Worm (Caenorhabditis elegans) whole organism, L1 larva: ENCODE results near the gene npl-4.2.

ENCODE experiments used
- C04F5.9 ChIP-seq: sonication (generic microtip); optimal IDR thresholded peaks from 2 replicates; lab custom pipeline; 2016; ENCODE audit warnings: missing genetic modification characterization, missing compliant biosample characterization
- C16A3.4 ChIP-seq: fragments of 150-350 bp; optimal IDR thresholded peaks from 2 replicates; lab custom pipeline; 2014; ENCODE audit warnings: missing biosample characterization, missing genetic modification characterization
- C34B4.2 ChIP-seq: sonication (generic microtip); optimal IDR thresholded peaks from 2 replicates; lab custom pipeline; 2017; ENCODE audit warnings: mild to moderate bottlenecking, missing genetic modification characterization, missing compliant biosample characterization
- Y116A8C.19 ChIP-seq: sonication (generic microtip); optimal IDR thresholded peaks from 2 replicates; lab custom pipeline; 2016; ENCODE audit warnings: missing compliant biosample characterization, missing genetic modification characterization, borderline replicate concordance
- aha-1 ChIP-seq: fragments of 150-350 bp; optimal IDR thresholded peaks from 2 replicates; lab custom pipeline; 2014; ENCODE audit warnings: missing biosample characterization, missing genetic modification characterization
- aly-2 ChIP-seq: fragments of 150-350 bp; optimal IDR thresholded peaks from 2 replicates; lab custom pipeline; 2014; ENCODE audit warnings: missing biosample characterization, missing genetic modification characterization
- ceh-90 ChIP-seq: sonication (generic microtip); optimal IDR thresholded peaks from 2 replicates; lab custom pipeline; 2016; ENCODE audit warnings: missing genetic modification characterization, missing compliant biosample characterization
- ces-1 ChIP-seq: fragments of 150-350 bp; optimal IDR thresholded peaks from 2 replicates; lab custom pipeline; 2014; ENCODE audit warnings: missing biosample characterization, missing genetic modification reagents, missing genetic modification characterization
- dsc-1 ChIP-seq: sonication (generic microtip); optimal IDR thresholded peaks from 2 replicates; lab custom pipeline; 2016; ENCODE audit warnings: mild to moderate bottlenecking, missing genetic modification characterization, missing compliant biosample characterization
- efl-1 ChIP-seq, 4 experiments: fragments of 150-350 bp; optimal IDR thresholded peaks in 3 of 4; peaks in 1 of 4; 1 replicate in 1 of 4; 2 replicates in 3 of 4; lab custom pipeline; 2014; ENCODE audit warnings: missing biosample characterization in 2 of 4, missing genetic modification characterization in 2 of 4, missing genetic modification reagents in 2 of 4
- efl-3 ChIP-seq: fragments of 200-800 bp; sonication (Bioruptor generic); optimal IDR thresholded peaks from 2 replicates; lab custom pipeline; 2018; ENCODE audit warnings: mild to moderate bottlenecking, missing genetic modification characterization, missing compliant biosample characterization
- egl-27 ChIP-seq, 2 experiments: fragments of 150-350 bp in 1 of 2; sonication (generic microtip); optimal IDR thresholded peaks; 3 replicates each; lab custom pipeline; 2017 to 2018; ENCODE audit warnings: missing biosample characterization in 2 of 2, missing genetic modification characterization in 2 of 2, missing genetic modification reagents in 2 of 2
- elt-3 ChIP-seq, 6 experiments: fragments of 150-350 bp in 1 of 6; sonication (generic microtip); optimal IDR thresholded peaks; 2 replicates each; lab custom pipeline; 2017 to 2018; ENCODE audit warnings: missing biosample characterization in 6 of 6, missing genetic modification characterization in 6 of 6, inconsistent platforms in 1 of 6
- ets-5 ChIP-seq: fragments of 200-800 bp; sonication (Bioruptor generic); IDR thresholded peaks from 2 replicates; pipeline ENCODE4 v1.3.6; 2022; ENCODE audit warnings: missing genetic modification characterization, missing compliant biosample characterization
- fkh-4 ChIP-seq: sonication (generic microtip); optimal IDR thresholded peaks from 2 replicates; lab custom pipeline; 2016; ENCODE audit warnings: missing compliant biosample characterization, missing genetic modification characterization, borderline replicate concordance
- fkh-8 ChIP-seq: sonication (generic microtip); optimal IDR thresholded peaks from 2 replicates; lab custom pipeline; 2016; ENCODE audit warnings: mild to moderate bottlenecking, missing genetic modification characterization, missing compliant biosample characterization
- hlh-4 ChIP-seq: sonication (generic microtip); optimal IDR thresholded peaks from 2 replicates; lab custom pipeline; 2016; ENCODE audit warnings: mild to moderate bottlenecking, missing genetic modification characterization, missing compliant biosample characterization
- irx-1 ChIP-seq: sonication (generic microtip); optimal IDR thresholded peaks from 2 replicates; lab custom pipeline; 2016; ENCODE audit warnings: missing genetic modification characterization, missing compliant biosample characterization
- isw-1 ChIP-seq: fragments of 200-800 bp; sonication (Bioruptor generic); IDR thresholded peaks from 2 replicates; pipeline ENCODE4 v1.3.6; 2022; ENCODE audit warnings: missing genetic modification characterization, missing compliant biosample characterization
- lin-35 ChIP-seq, 2 experiments: fragments of 150-350 bp; optimal IDR thresholded peaks; 2 replicates each; lab custom pipeline; 2014; ENCODE audit warnings: missing biosample characterization in 2 of 2, missing genetic modification characterization in 2 of 2, missing genetic modification reagents in 2 of 2
- lin-39 ChIP-seq: fragments of 150-350 bp; optimal IDR thresholded peaks from 2 replicates; lab custom pipeline; 2014; ENCODE audit warnings: missing biosample characterization, missing genetic modification reagents, missing genetic modification characterization
- mef-2 ChIP-seq: fragments of 150-350 bp; optimal IDR thresholded peaks from 2 replicates; lab custom pipeline; 2014; ENCODE audit warnings: missing biosample characterization, missing genetic modification characterization
- mep-1 ChIP-seq: fragments of 150-350 bp; optimal IDR thresholded peaks from 2 replicates; lab custom pipeline; 2014; ENCODE audit warnings: missing biosample characterization, missing genetic modification characterization
- nhr-11 ChIP-seq: fragments of 150-350 bp; optimal IDR thresholded peaks from 2 replicates; lab custom pipeline; 2014; ENCODE audit warnings: missing biosample characterization, missing genetic modification characterization
- nhr-19 ChIP-seq: fragments of 200-800 bp; sonication (Bioruptor generic); conservative IDR thresholded peaks from 2 replicates; pipeline ENCODE4 v1.3.6; 2022; ENCODE audit warnings: missing genetic modification characterization, missing compliant biosample characterization
- nhr-71 ChIP-seq: sonication (generic microtip); optimal IDR thresholded peaks from 2 replicates; lab custom pipeline; 2016; ENCODE audit warnings: mild to moderate bottlenecking, missing genetic modification characterization, moderate library complexity, missing compliant biosample characterization
- nhr-77 ChIP-seq: fragments of 150-350 bp; optimal IDR thresholded peaks from 2 replicates; lab custom pipeline; 2014; ENCODE audit warnings: missing biosample characterization, missing genetic modification characterization
- nhr-84 ChIP-seq: sonication (generic microtip); optimal IDR thresholded peaks from 2 replicates; lab custom pipeline; 2017; ENCODE audit warnings: missing biosample characterization, missing genetic modification characterization
- nhr-85 ChIP-seq: sonication (generic microtip); peaks from one replicate; lab custom pipeline; 2016; ENCODE audit warnings: missing genetic modification characterization, inconsistent platforms, missing compliant biosample characterization
- pag-3 ChIP-seq: sonication (generic microtip); optimal IDR thresholded peaks from 2 replicates; lab custom pipeline; 2017; ENCODE audit warnings: missing genetic modification characterization, mild to moderate bottlenecking, missing compliant biosample characterization, antibody characterized with exemption, borderline replicate concordance; ENCODE audit not compliant: insufficient read depth
- pax-3 ChIP-seq: fragments of 200-800 bp; sonication (Bioruptor generic); optimal IDR thresholded peaks from 2 replicates; lab custom pipeline; 2018; ENCODE audit warnings: mild to moderate bottlenecking, missing genetic modification characterization, moderate library complexity, missing compliant biosample characterization
- rnt-1 ChIP-seq: sonication (generic microtip); optimal IDR thresholded peaks from 2 replicates; lab custom pipeline; 2016; ENCODE audit warnings: mild to moderate bottlenecking, missing genetic modification characterization, moderate library complexity, missing compliant biosample characterization
- skn-1 ChIP-seq: fragments of 150-350 bp; optimal IDR thresholded peaks from 2 replicates; lab custom pipeline; 2014; ENCODE audit warnings: missing biosample characterization, missing genetic modification characterization
- snpc-4 ChIP-seq: fragments of 150-350 bp; optimal IDR thresholded peaks from 2 replicates; lab custom pipeline; 2014; ENCODE audit warnings: missing biosample characterization, missing genetic modification characterization
- snu-23 ChIP-seq: sonication (generic microtip); optimal IDR thresholded peaks from 2 replicates; lab custom pipeline; 2016; ENCODE audit warnings: missing genetic modification characterization, missing compliant biosample characterization
- swsn-7 ChIP-seq: sonication (generic microtip); optimal IDR thresholded peaks from 2 replicates; lab custom pipeline; 2016; ENCODE audit warnings: missing genetic modification characterization, missing compliant biosample characterization
- tbx-2 ChIP-seq: sonication (generic microtip); optimal IDR thresholded peaks from 2 replicates; lab custom pipeline; 2016; ENCODE audit warnings: missing genetic modification characterization, missing compliant biosample characterization
- unc-130 ChIP-seq: fragments of 150-350 bp; optimal IDR thresholded peaks from 2 replicates; lab custom pipeline; 2017; ENCODE audit warnings: missing biosample characterization, missing genetic modification characterization, inconsistent platforms
- unc-30 ChIP-seq: sonication (generic microtip); optimal IDR thresholded peaks from 2 replicates; lab custom pipeline; 2017; ENCODE audit warnings: missing biosample characterization, missing genetic modification characterization

Gene npl-4.2

ce11 chrII:5663180-5663791, 40.6 kb downstream of the npl-4.2 start (continued):
- TF ChIP-seq mef-2 (peak; percentile 48), swsn-7 (tag; lab: Kevin White, UChicago) (no peak), ets-5 (no peak), C04F5.9 (tag; lab: Kevin White, UChicago) (no peak), lin-35 (GFP tag; optimal IDR thresholded peaks at IDR 0.05; lab: Kevin White, UChicago) (peak in 1 of 2 experiments; percentile 6), elt-3 (tag; optimal IDR thresholded peaks at IDR 0.05; lab: Kevin White, UChicago) (peak in 1 of 6 experiments; percentile 31), pag-3 (tag; lab: Kevin White, UChicago) (no peak), nhr-71 (tag; lab: Kevin White, UChicago) (peak; percentile 43), ceh-90 (tag; lab: Kevin White, UChicago) (no peak), nhr-85 (tag; lab: Kevin White, UChicago) (no peak), unc-130 (no peak), C16A3.4 (no peak)
- TF ChIP-seq, all 84 proteins: peak for 11

DNA sequence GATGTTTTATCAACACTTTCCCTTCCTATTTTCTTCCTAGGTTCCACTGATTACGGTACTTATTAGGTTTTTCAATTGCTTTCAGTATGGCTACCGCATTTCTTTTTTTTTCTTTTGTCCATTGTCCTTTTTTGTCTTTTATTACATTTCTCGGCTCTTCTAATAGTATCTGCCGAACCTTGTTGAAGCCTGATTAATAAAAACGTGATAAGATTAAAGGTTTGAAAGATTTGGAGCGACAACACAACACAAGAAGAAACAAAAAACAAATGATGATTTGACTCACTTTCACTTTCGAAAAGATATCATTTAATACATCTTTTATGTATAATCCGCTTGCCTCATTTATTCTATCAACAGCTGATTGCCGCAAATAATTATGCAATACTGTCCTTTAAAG, 42.3 kb downstream of the npl-4.2 start, which contains the start of gene C25H3.15:
C25H3.15 (plus strand) TSS at position 301 of the 400 bp plus-strand sequence.
- TF ChIP-seq nhr-84 (tag; lab: Kevin White, UChicago) = no peak
- TF ChIP-seq hlh-4 (tag; lab: Kevin White, UChicago) = no peak
- no peak for TF ChIP-seq fkh-4 (tag; lab: Kevin White, UChicago)
- no peak for TF ChIP-seq mep-1 (tag; lab: Kevin White, UChicago)
- no peak for TF ChIP-seq snu-23 (GFP tag; lab: Kevin White, UChicago)

DNA sequence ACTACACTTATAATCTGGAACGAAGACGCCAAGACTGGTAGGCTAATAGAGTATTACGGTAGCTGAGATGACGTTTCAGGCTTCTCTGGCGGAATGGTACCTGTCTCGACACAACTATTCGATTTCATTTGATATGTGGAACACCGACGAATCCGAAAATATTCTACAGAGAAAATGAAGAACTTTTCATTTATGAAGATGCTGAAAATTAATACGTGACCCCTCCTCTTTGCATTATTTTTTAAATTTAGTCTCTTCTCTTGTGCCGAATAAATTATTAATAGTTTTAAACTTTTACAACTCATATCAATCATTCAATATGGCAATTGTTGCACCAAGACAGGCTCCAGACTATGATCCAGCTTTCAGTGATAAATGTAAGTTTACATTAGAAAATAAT, 43.3 kb downstream of the npl-4.2 start, which contains the start of gene C25H3.16:
C25H3.16 (plus strand) TSS at position 301 of the 400 bp plus-strand sequence.
- TF ChIP-seq dsc-1 (tag; lab: Kevin White, UChicago) (no peak), skn-1 (no peak), C04F5.9 (tag; lab: Kevin White, UChicago) (no peak)
- TF ChIP-seq, all 84 proteins: peak for 0

DNA sequence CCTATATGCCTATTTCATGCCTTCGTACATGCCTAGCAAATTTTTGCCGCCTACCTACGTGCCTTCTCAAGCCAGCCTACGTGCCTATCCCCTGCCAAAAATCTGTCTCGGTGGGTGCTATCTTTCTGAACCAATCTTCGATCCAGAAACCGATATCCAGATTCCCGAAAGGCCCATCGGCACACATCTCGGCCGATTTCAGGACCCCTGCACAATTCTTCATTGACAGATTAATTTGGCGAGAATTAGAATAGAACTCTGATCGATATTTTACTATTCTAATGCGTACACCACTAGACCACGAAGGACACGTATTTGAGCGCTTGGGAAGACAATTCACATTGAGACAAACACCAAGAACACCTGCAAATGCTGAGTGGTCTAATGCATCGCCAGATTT, 44.9 kb downstream of the npl-4.2 start:
- TF ChIP-seq C34B4.2 (tag; lab: Kevin White, UChicago) = no peak
- TF ChIP-seq irx-1 (tag; lab: Kevin White, UChicago) = no peak
- TF ChIP-seq ets-5 = no peak
- TF ChIP-seq Y116A8C.19 (tag; lab: Kevin White, UChicago) = no peak
- no peak for TF ChIP-seq efl-3 (GFP tag; lab: Kevin White, UChicago)

- TF ChIP-seq mef-2 (no peak), skn-1 (no peak), aha-1 (no peak), ets-5 (no peak), rnt-1 (tag; lab: Kevin White, UChicago) (no peak), tbx-2 (no peak), snpc-4 (tag; lab: Kevin White, UChicago) (no peak)
Measured at ce11 chrII:5668830-5669229, 46.1 kb downstream of the npl-4.2 start, which contains the start of gene C25H3.7. C25H3.7 (minus strand) TSS chrII:5668930.

- TF ChIP-seq C04F5.9 (tag; lab: Kevin White, UChicago) (no peak), pax-3 (tag; lab: Kevin White, UChicago) (no peak), isw-1 (GFP tag; lab: Robert Waterston, UW) (no peak), tbx-2 (no peak), lin-39 (tag; lab: Kevin White, UChicago) (no peak), ets-5 (no peak), efl-3 (GFP tag; lab: Kevin White, UChicago) (no peak), mep-1 (tag; lab: Kevin White, UChicago) (no peak), C16A3.4 (no peak), fkh-8 (tag; lab: Kevin White, UChicago) (no peak), nhr-19 (GFP tag; lab: Robert Waterston, UW) (no peak), efl-1 (optimal IDR thresholded peaks at IDR 0.05; lab: Kevin White, UChicago) (no peak), efl-1 (GFP tag; optimal IDR thresholded peaks at IDR 0.05 in 1 of 2; lab: Kevin White, UChicago) (no peak), unc-30 (tag; lab: Kevin White, UChicago) (no peak), Y116A8C.19 (tag; lab: Kevin White, UChicago) (no peak), nhr-11 (no peak), ces-1 (GFP tag; lab: Kevin White, UChicago) (no peak), aly-2 (tag; lab: Kevin White, UChicago) (no peak), nhr-77 (tag; lab: Kevin White, UChicago) (no peak), hlh-4 (tag; lab: Kevin White, UChicago) (no peak), egl-27 (tag; optimal IDR thresholded peaks at IDR 0.05; lab: Kevin White, UChicago) (no peak)
- TF ChIP-seq, all 84 proteins: peak for 0
Measured at ce11 chrII:5669580-5669979, 46.9 kb downstream of the npl-4.2 start, which contains the start of gene C25H3.17. C25H3.17 (minus strand) TSS chrII:5669680.
